Fruit fly (Drosophila melanogaster) whole organism, embryonic: ENCODE data around the gene MTF-1.
A peak's percentile ranks its signal among the peaks of the same experiment; 100 is the strongest.

Source experiments
- Atf3 ChIP-seq: fragments of 200-800 bp; sonication (Bioruptor generic); optimal IDR thresholded peaks from 3 replicates; lab custom pipeline; 2016; ENCODE audit warnings: missing biosample characterization, missing genetic modification characterization
- CG10274 ChIP-seq: fragments of 200-800 bp; sonication (Bioruptor generic); optimal IDR thresholded peaks from 3 replicates; lab custom pipeline; 2017; ENCODE audit warnings: missing biosample characterization, mild to moderate bottlenecking, missing genetic modification characterization
- CG11093 ChIP-seq: fragments of 200-800 bp; sonication (Bioruptor generic); IDR thresholded peaks from 3 replicates; pipeline ENCODE4 v1.3.6; 2022; ENCODE audit warnings: missing biosample characterization, missing genetic modification characterization
- CG12104 ChIP-seq: fragments of 200-800 bp; sonication (Bioruptor generic); optimal IDR thresholded peaks from 3 replicates; lab custom pipeline; 2016; ENCODE audit warnings: missing biosample characterization, missing genetic modification characterization
- CG12236 ChIP-seq: fragments of 200-800 bp; sonication (Bioruptor generic); optimal IDR thresholded peaks from 2 replicates; lab custom pipeline; 2016; ENCODE audit warnings: missing biosample characterization, missing genetic modification characterization
- CG13287 ChIP-seq: fragments of 200-800 bp; sonication (Bioruptor generic); IDR thresholded peaks from 2 replicates; pipeline ENCODE4 v1.3.6; 2022; ENCODE audit warnings: missing biosample characterization, missing genetic modification characterization; ENCODE audit not compliant: partially characterized antibody
- CG15696 ChIP-seq: fragments of 200-800 bp; sonication (Bioruptor generic); optimal IDR thresholded peaks from 2 replicates; lab custom pipeline; 2019; ENCODE audit warnings: missing biosample characterization, mild to moderate bottlenecking, missing genetic modification characterization, moderate library complexity
- CG32767 ChIP-seq: fragments of 200-800 bp; sonication (Bioruptor generic); IDR thresholded peaks from 2 replicates; pipeline ENCODE4 v1.3.6; 2022; ENCODE audit warnings: missing biosample characterization, missing genetic modification characterization
- CG33557 ChIP-seq: fragments of 200-800 bp; sonication (Bioruptor generic); optimal IDR thresholded peaks from 2 replicates; lab custom pipeline; 2019; ENCODE audit warnings: missing biosample characterization, mild to moderate bottlenecking, missing genetic modification characterization, moderate library complexity
- CG4424 ChIP-seq: fragments of 200-800 bp; sonication (Bioruptor generic); optimal IDR thresholded peaks from 3 replicates; lab custom pipeline; 2016; ENCODE audit warnings: missing biosample characterization, missing genetic modification characterization
- CG6689 ChIP-seq: fragments of 200-800 bp; sonication (Bioruptor generic); IDR thresholded peaks from 2 replicates; pipeline ENCODE4 v1.3.6; 2022; ENCODE audit warnings: missing biosample characterization, missing genetic modification characterization
- CG8924 ChIP-seq: fragments of 200-800 bp; optimal IDR thresholded peaks from 3 replicates; lab custom pipeline; 2019; ENCODE audit warnings: missing biosample characterization, mild to moderate bottlenecking, missing genetic modification characterization, moderate library complexity
- CG9817 ChIP-seq: fragments of 200-800 bp; sonication (Bioruptor generic); optimal IDR thresholded peaks from 2 replicates; lab custom pipeline; 2018; ENCODE audit warnings: missing biosample characterization, mild to moderate bottlenecking, missing genetic modification characterization, moderate library complexity
- CHES-1-like ChIP-seq: fragments of 200-800 bp; sonication (Bioruptor generic); optimal IDR thresholded peaks from 2 replicates; lab custom pipeline; 2016; ENCODE audit warnings: missing biosample characterization, missing genetic modification characterization
- Dp ChIP-seq: fragments of 200-800 bp; sonication (Bioruptor generic); optimal IDR thresholded peaks from 2 replicates; lab custom pipeline; 2018; ENCODE audit warnings: missing biosample characterization, mild to moderate bottlenecking, missing genetic modification characterization, moderate library complexity
- Dref ChIP-seq: fragments of 200-800 bp; sonication (Bioruptor generic); IDR thresholded peaks from 2 replicates; pipeline ENCODE4 v1.3.6; 2022; ENCODE audit warnings: missing biosample characterization, missing genetic modification characterization
- Eip74EF ChIP-seq, 2 experiments: fragments of 200-800 bp in 1 of 2; fragments of >200 bp in 1 of 2; sonication (Bioruptor generic) in 1 of 2; optimal IDR thresholded peaks; 2 replicates each; lab custom pipeline; 2017 to 2019; ENCODE audit warnings: missing biosample characterization in 2 of 2, missing genetic modification characterization in 2 of 2, mild to moderate bottlenecking in 1 of 2, moderate library complexity in 1 of 2
- Ets65A ChIP-seq: fragments of 200-800 bp; sonication (Bioruptor generic); peaks from one replicate; lab custom pipeline; 2016; ENCODE audit warnings: missing biosample characterization, missing genetic modification characterization
- Ets97D ChIP-seq: fragments of 200-800 bp; sonication (Bioruptor generic); optimal IDR thresholded peaks from 3 replicates; lab custom pipeline; 2016; ENCODE audit warnings: missing biosample characterization, missing genetic modification characterization
- GATAe ChIP-seq: fragments of 200-800 bp; sonication (Bioruptor generic); conservative IDR thresholded peaks from 2 replicates; pipeline ENCODE4 v1.3.6; 2022; ENCODE audit warnings: missing biosample characterization, missing genetic modification characterization
- HLH3B ChIP-seq: fragments of 200-800 bp; sonication (Bioruptor generic); IDR thresholded peaks from 2 replicates; pipeline ENCODE4 v1.3.6; 2022; ENCODE audit warnings: missing biosample characterization, missing genetic modification characterization
- HLHmδ ChIP-seq: fragments of 200-800 bp; sonication (Bioruptor generic); optimal IDR thresholded peaks from 2 replicates; lab custom pipeline; 2018; ENCODE audit warnings: missing biosample characterization, mild to moderate bottlenecking, missing genetic modification characterization, moderate library complexity
- HmgZ ChIP-seq: fragments of 200-800 bp; sonication (Bioruptor generic); optimal IDR thresholded peaks from 2 replicates; lab custom pipeline; 2018; ENCODE audit warnings: missing biosample characterization, mild to moderate bottlenecking, missing genetic modification characterization
- Hr51 ChIP-seq, 2 experiments: fragments of 200-800 bp; sonication (Bioruptor generic); optimal IDR thresholded peaks; 2 replicates in 1 of 2; 3 replicates in 1 of 2; lab custom pipeline; 2016 to 2018; ENCODE audit warnings: missing biosample characterization in 2 of 2, missing genetic modification characterization in 2 of 2, mild to moderate bottlenecking in 1 of 2, moderate library complexity in 1 of 2
- Med ChIP-seq: fragments of 200-800 bp; sonication (Bioruptor generic); peaks from one replicate; lab custom pipeline; 2016; ENCODE audit warnings: missing biosample characterization, missing genetic modification characterization, mild to moderate bottlenecking, inconsistent platforms, moderate library complexity
- NC2α ChIP-seq: fragments of 200-800 bp; sonication (Bioruptor generic); optimal IDR thresholded peaks from 2 replicates; lab custom pipeline; 2016; ENCODE audit warnings: missing biosample characterization, missing genetic modification characterization
- Scr ChIP-seq: fragments of 200-800 bp; sonication (Bioruptor generic); IDR thresholded peaks from 2 replicates; pipeline ENCODE4 v1.3.6; 2022; ENCODE audit warnings: missing biosample characterization, missing genetic modification characterization; ENCODE audit not compliant: partially characterized antibody
- Usf ChIP-seq: fragments of 200-800 bp; sonication (Bioruptor generic); optimal IDR thresholded peaks from 2 replicates; lab custom pipeline; 2017; ENCODE audit warnings: missing genotype, missing biosample characterization, missing genetic modification characterization
- YL-1 ChIP-seq: fragments of 200-800 bp; sonication (Bioruptor generic); optimal IDR thresholded peaks from 3 replicates; lab custom pipeline; 2017; ENCODE audit warnings: missing biosample characterization, mild to moderate bottlenecking, missing genetic modification characterization
- ab ChIP-seq: fragments of 200-800 bp; sonication (Bioruptor generic); optimal IDR thresholded peaks from 2 replicates; lab custom pipeline; 2016; ENCODE audit warnings: missing biosample characterization, missing genetic modification characterization
- bowl ChIP-seq: fragments of 200-800 bp; sonication (Bioruptor generic); IDR thresholded peaks from 2 replicates; pipeline ENCODE4 v1.3.6; 2022; ENCODE audit warnings: missing biosample characterization, missing genetic modification characterization
- cato ChIP-seq: fragments of 200-800 bp; sonication (Bioruptor generic); optimal IDR thresholded peaks from 2 replicates; lab custom pipeline; 2016; ENCODE audit warnings: missing biosample characterization, missing genetic modification characterization, borderline replicate concordance
- crc ChIP-seq: fragments of 200-800 bp; sonication (Bioruptor generic); optimal IDR thresholded peaks from 2 replicates; lab custom pipeline; 2016; ENCODE audit warnings: missing biosample characterization, missing genetic modification characterization
- dm ChIP-seq: fragments of 200-800 bp; sonication (Bioruptor generic); optimal IDR thresholded peaks from 3 replicates; lab custom pipeline; 2016; ENCODE audit warnings: missing biosample characterization, missing genetic modification characterization
- dmrt99B ChIP-seq: fragments of 200-800 bp; sonication (Bioruptor generic); optimal IDR thresholded peaks from 2 replicates; lab custom pipeline; 2018; ENCODE audit warnings: missing biosample characterization, mild to moderate bottlenecking, missing genetic modification characterization, moderate library complexity
- eve ChIP-seq, 2 experiments: fragments of >200 bp; optimal IDR thresholded peaks; 2 replicates each; lab custom pipeline; 2017; ENCODE audit warnings: missing biosample characterization in 2 of 2, missing genetic modification characterization in 2 of 2
- fd102C ChIP-seq: fragments of 200-800 bp; sonication (Bioruptor generic); optimal IDR thresholded peaks from 2 replicates; lab custom pipeline; 2018; ENCODE audit warnings: missing biosample characterization, mild to moderate bottlenecking, missing genetic modification characterization, moderate library complexity
- fu2 ChIP-seq: fragments of 200-800 bp; sonication (Bioruptor generic); optimal IDR thresholded peaks from 2 replicates; lab custom pipeline; 2016; ENCODE audit warnings: missing biosample characterization, missing genetic modification characterization
- gro ChIP-seq: fragments of 200-800 bp; sonication (Bioruptor generic); optimal IDR thresholded peaks from 2 replicates; lab custom pipeline; 2016; ENCODE audit warnings: missing biosample characterization, missing genetic modification characterization
- jumu ChIP-seq: fragments of 200-800 bp; sonication (Bioruptor generic); optimal IDR thresholded peaks from 3 replicates; lab custom pipeline; 2016; ENCODE audit warnings: missing biosample characterization, missing genetic modification characterization
- kni ChIP-seq: fragments of 200-800 bp; sonication (Bioruptor generic); optimal IDR thresholded peaks from 3 replicates; lab custom pipeline; 2017; ENCODE audit warnings: mild to moderate bottlenecking, missing biosample characterization, missing genetic modification reagents, missing genetic modification characterization
- nau ChIP-seq: fragments of 200-800 bp; sonication (Bioruptor generic); optimal IDR thresholded peaks from 3 replicates; lab custom pipeline; 2017; ENCODE audit warnings: missing biosample characterization, mild to moderate bottlenecking, missing genetic modification characterization, missing genetic modification reagents
- org-1 ChIP-seq: fragments of 200-800 bp; sonication (Bioruptor generic); optimal IDR thresholded peaks from 2 replicates; lab custom pipeline; 2017; ENCODE audit warnings: missing biosample characterization, missing genetic modification characterization
- pros ChIP-seq: fragments of 200-800 bp; sonication (Bioruptor generic); optimal IDR thresholded peaks from 3 replicates; lab custom pipeline; 2019; ENCODE audit warnings: missing biosample characterization, mild to moderate bottlenecking, missing genetic modification characterization, moderate library complexity
- ranshi ChIP-seq: fragments of 200-800 bp; sonication (Bioruptor generic); IDR thresholded peaks from 2 replicates; pipeline ENCODE4 v1.3.6; 2022; ENCODE audit warnings: missing biosample characterization, missing genetic modification characterization
- row ChIP-seq: fragments of 200-800 bp; sonication (Bioruptor generic); IDR thresholded peaks from 3 replicates; pipeline ENCODE4 v1.3.6; 2022; ENCODE audit warnings: missing biosample characterization, missing genetic modification characterization
- sd ChIP-seq: fragments of 200-800 bp; sonication (Bioruptor generic); optimal IDR thresholded peaks from 3 replicates; lab custom pipeline; 2018; ENCODE audit warnings: missing biosample characterization, mild to moderate bottlenecking, missing genetic modification characterization, moderate library complexity
- slou ChIP-seq: fragments of 200-800 bp; sonication (Bioruptor generic); optimal IDR thresholded peaks from 3 replicates; lab custom pipeline; 2016; ENCODE audit warnings: missing biosample characterization, missing genetic modification characterization
- sob ChIP-seq: fragments of 200-800 bp; sonication (Bioruptor generic); IDR thresholded peaks from 2 replicates; pipeline ENCODE4 v1.3.6; 2022; ENCODE audit warnings: missing biosample characterization, missing genetic modification characterization
- sr ChIP-seq: fragments of 200-800 bp; sonication (Bioruptor generic); IDR thresholded peaks from 3 replicates; pipeline ENCODE4 v1.3.6; 2022; ENCODE audit warnings: missing biosample characterization, missing genetic modification characterization

Gene MTF-1

DNA sequence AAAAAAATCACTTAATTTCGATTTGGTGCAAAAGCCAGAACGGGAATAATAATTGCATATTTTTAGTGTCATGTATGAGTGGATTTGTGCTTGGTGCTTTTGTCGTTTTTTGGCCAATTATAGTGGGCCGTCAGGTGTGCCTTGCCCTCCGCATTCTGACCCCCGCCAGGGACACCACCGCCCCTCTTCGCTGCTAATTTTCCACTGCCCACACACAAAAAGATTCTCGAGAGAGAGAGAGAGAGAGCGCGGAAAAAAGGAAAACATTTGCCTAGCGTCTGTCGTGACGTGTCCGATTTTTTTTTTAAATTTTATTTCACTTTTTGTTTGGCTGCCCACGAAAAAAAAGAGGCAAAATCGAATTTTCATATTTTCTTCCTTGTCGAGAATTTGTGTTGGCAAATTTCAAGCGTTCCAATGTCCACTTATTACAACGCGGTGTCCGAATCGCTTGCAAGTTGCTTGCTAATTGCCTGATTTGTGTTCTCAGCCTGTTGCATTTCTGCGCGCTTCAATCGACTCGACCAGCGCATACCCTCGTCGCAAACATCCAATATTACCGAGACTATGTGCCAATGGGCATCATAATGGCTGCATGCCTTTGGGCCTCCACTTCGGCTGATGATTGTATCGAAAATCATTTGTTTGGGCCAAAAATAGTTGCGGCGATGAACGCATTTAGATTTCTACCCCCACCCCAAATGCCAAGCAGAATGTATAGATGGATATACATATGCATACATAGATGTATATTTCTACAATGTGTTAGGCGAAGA is 1.9 kb downstream of the MTF-1 start (continued):
- TF ChIP-seq CG13287 (GFP tag; lab: Robert Waterston, UW) = no peak
- no peak for TF ChIP-seq ab
- TF ChIP-seq dmrt99B = no peak
- TF ChIP-seq nau = no peak
- TF ChIP-seq sr = peak; percentile 91
- TF ChIP-seq org-1 (GFP tag; lab: Kevin White, UChicago) = no peak
- TF ChIP-seq slou (GFP tag; lab: Kevin White, UChicago) = no peak
- TF ChIP-seq Ets97D (GFP tag; lab: Kevin White, UChicago) = no peak
- no peak for TF ChIP-seq CG4424 (GFP tag; lab: Kevin White, UChicago)
- TF ChIP-seq jumu (GFP tag; lab: Kevin White, UChicago) = no peak
- no peak for TF ChIP-seq CG11093 (GFP tag; lab: Robert Waterston, UW)
- no peak for TF ChIP-seq HmgZ
- TF ChIP-seq bowl (GFP tag; lab: Robert Waterston, UW) = no peak
- no peak for TF ChIP-seq dm (GFP tag; lab: Kevin White, UChicago)
- TF ChIP-seq CG8924 (tag; lab: Kevin White, UChicago) = no peak
- no peak for TF ChIP-seq CG10274
- TF ChIP-seq Usf (GFP tag; lab: Kevin White, UChicago) = no peak
- TF ChIP-seq CG32767 (GFP tag; lab: Robert Waterston, UW) = 0 out of 2 replicates have a peak, but pooled peaks have one; percentile 13
- peak; percentile 22; the same call in 1 of the 2 replicates for TF ChIP-seq sob
- TF ChIP-seq Dp (GFP tag; lab: Kevin White, UChicago) = no peak
- 0 out of 3 replicates have a peak, but pooled peaks have one; percentile 37 for TF ChIP-seq row
- TF ChIP-seq ranshi (GFP tag; lab: Robert Waterston, UW) = no peak
- no peak for TF ChIP-seq Dref (GFP tag; lab: Robert Waterston, UW)
- TF ChIP-seq Eip74EF (GFP tag; optimal IDR thresholded peaks at IDR 0.05; lab: Kevin White, UChicago) = no peak
- TF ChIP-seq CG12104 (GFP tag; lab: Kevin White, UChicago) = no peak
- TF ChIP-seq Med = peak; percentile 59
- no peak for TF ChIP-seq NC2α
- no peak for TF ChIP-seq CG12236 (GFP tag; lab: Kevin White, UChicago)
- no peak for TF ChIP-seq Atf3 (GFP tag; lab: Kevin White, UChicago)
- TF ChIP-seq gro (GFP tag; lab: Kevin White, UChicago) = no peak
- TF ChIP-seq kni (GFP tag; lab: Kevin White, UChicago) = no peak
- TF ChIP-seq eve (GFP tag; optimal IDR thresholded peaks at IDR 0.05; lab: Kevin White, UChicago) = no peak
- TF ChIP-seq sd (tag; lab: Kevin White, UChicago) = peak; percentile 75
- TF ChIP-seq CG15696 (tag; lab: Kevin White, UChicago) = no peak
- TF ChIP-seq Hr51 (GFP tag; optimal IDR thresholded peaks at IDR 0.05; lab: Kevin White, UChicago) = no peak
- TF ChIP-seq pros (GFP tag; lab: Kevin White, UChicago) = no peak
- TF ChIP-seq CG6689 (GFP tag; lab: Robert Waterston, UW) = no peak
- no peak for TF ChIP-seq Scr
- TF ChIP-seq HLH3B (GFP tag; lab: Robert Waterston, UW) = no peak
- TF ChIP-seq HLHmδ (GFP tag; lab: Kevin White, UChicago) = no peak
- no peak for TF ChIP-seq CHES-1-like (GFP tag; lab: Kevin White, UChicago)
- no peak for TF ChIP-seq YL-1 (GFP tag; lab: Kevin White, UChicago)
- no peak for TF ChIP-seq Ets65A (GFP tag; lab: Kevin White, UChicago)
- no peak for TF ChIP-seq GATAe
- TF ChIP-seq CG33557 (GFP tag; lab: Kevin White, UChicago) = no peak
- TF ChIP-seq fd102C (GFP tag; lab: Kevin White, UChicago) = no peak
- no peak for TF ChIP-seq fu2 (GFP tag; lab: Kevin White, UChicago)
- TF ChIP-seq crc (GFP tag; lab: Kevin White, UChicago) = no peak
- no peak for TF ChIP-seq cato
- no peak for TF ChIP-seq CG9817 (tag; lab: Kevin White, UChicago)
